Worm (Caenorhabditis elegans) whole organism, L3 larva: ENCODE data around the gene Y97E10AR.1.
A peak's percentile ranks its signal among the peaks of the same experiment; 100 is the strongest.

Experiments used
- R02D3.7 ChIP-seq: fragments of 150-350 bp; optimal IDR thresholded peaks from 2 replicates; lab custom pipeline; 2014; ENCODE audit warnings: missing biosample characterization, missing genetic modification characterization
- ZK546.5 ChIP-seq: sonication (generic microtip); optimal IDR thresholded peaks from 2 replicates; lab custom pipeline; 2017; ENCODE audit warnings: missing biosample characterization, missing genetic modification characterization
- aly-2 ChIP-seq: fragments of 150-350 bp; optimal IDR thresholded peaks from 2 replicates; lab custom pipeline; 2014; ENCODE audit warnings: missing biosample characterization, missing genetic modification characterization
- ama-1 ChIP-seq: fragments of 150-350 bp; optimal IDR thresholded peaks from 2 replicates; lab custom pipeline; 2018
- ceh-16 ChIP-seq: sonication (generic microtip); optimal IDR thresholded peaks from 2 replicates; lab custom pipeline; 2017; ENCODE audit warnings: missing biosample characterization, missing genetic modification characterization
- ceh-28 ChIP-seq: fragments of 150-350 bp; optimal IDR thresholded peaks from 2 replicates; lab custom pipeline; 2014; ENCODE audit warnings: missing biosample characterization, missing genetic modification reagents, missing genetic modification characterization
- ceh-82 ChIP-seq: fragments of 150-350 bp; optimal IDR thresholded peaks from 2 replicates; lab custom pipeline; 2014; ENCODE audit warnings: missing biosample characterization, missing genetic modification characterization
- ceh-9 ChIP-seq: sonication (generic microtip); optimal IDR thresholded peaks from 2 replicates; lab custom pipeline; 2018; ENCODE audit warnings: missing biosample characterization, missing genetic modification characterization
- daf-12 ChIP-seq: fragments of 150-350 bp; optimal IDR thresholded peaks from 2 replicates; lab custom pipeline; 2014; ENCODE audit warnings: missing biosample characterization, missing genetic modification reagents, missing genetic modification characterization
- egl-27 ChIP-seq: sonication (generic microtip); optimal IDR thresholded peaks from 4 replicates; lab custom pipeline; 2017; ENCODE audit warnings: missing biosample characterization, missing genetic modification reagents, missing genetic modification characterization
- egl-5 ChIP-seq: fragments of 150-350 bp; optimal IDR thresholded peaks from 2 replicates; lab custom pipeline; 2017; ENCODE audit warnings: missing biosample characterization, missing genetic modification reagents, missing genetic modification characterization, inconsistent platforms
- elt-1 ChIP-seq: fragments of 150-350 bp; optimal IDR thresholded peaks from 2 replicates; lab custom pipeline; 2014; ENCODE audit warnings: missing biosample characterization, missing genetic modification characterization
- elt-2 ChIP-seq: sonication (generic microtip); optimal IDR thresholded peaks from 2 replicates; lab custom pipeline; 2016; ENCODE audit warnings: missing genetic modification reagents, mild to moderate bottlenecking, missing genetic modification characterization, missing compliant biosample characterization
- elt-3 ChIP-seq, 3 experiments: fragments of 150-350 bp in 1 of 3; sonication (generic microtip) in 2 of 3; optimal IDR thresholded peaks; 2 replicates in 2 of 3; 4 replicates in 1 of 3; lab custom pipeline; 2014 to 2017; ENCODE audit warnings: missing biosample characterization in 3 of 3, missing genetic modification characterization in 3 of 3
- eor-1 ChIP-seq, 2 experiments: fragments of 150-350 bp; optimal IDR thresholded peaks; 2 replicates each; lab custom pipeline; 2014 to 2018; ENCODE audit warnings: missing biosample characterization in 2 of 2, missing genetic modification characterization in 2 of 2
- fkh-10 ChIP-seq: sonication (generic microtip); optimal IDR thresholded peaks from 2 replicates; lab custom pipeline; 2017; ENCODE audit warnings: missing biosample characterization, missing genetic modification reagents, missing genetic modification characterization
- fkh-2 ChIP-seq: fragments of 150-350 bp; optimal IDR thresholded peaks from 2 replicates; lab custom pipeline; 2014; ENCODE audit warnings: missing biosample characterization, missing genetic modification reagents, missing genetic modification characterization
- fos-1 ChIP-seq: fragments of 150-350 bp; optimal IDR thresholded peaks from 2 replicates; lab custom pipeline; 2014; ENCODE audit warnings: missing biosample characterization, missing genetic modification characterization
- hmg-11 ChIP-seq: sonication (generic microtip); optimal IDR thresholded peaks from 2 replicates; lab custom pipeline; 2016; ENCODE audit warnings: missing genetic modification characterization, missing compliant biosample characterization
- jun-1 ChIP-seq: fragments of 150-350 bp; optimal IDR thresholded peaks from 2 replicates; lab custom pipeline; 2014; ENCODE audit warnings: missing biosample characterization, missing genetic modification reagents, missing genetic modification characterization
- lin-15B ChIP-seq: fragments of 150-350 bp; optimal IDR thresholded peaks from 2 replicates; lab custom pipeline; 2014; ENCODE audit warnings: missing biosample characterization, missing genetic modification characterization
- lin-39 ChIP-seq: fragments of 150-350 bp; optimal IDR thresholded peaks from 2 replicates; lab custom pipeline; 2018; ENCODE audit warnings: missing biosample characterization, missing genetic modification reagents, missing genetic modification characterization
- lsy-12 ChIP-seq: sonication (generic microtip); optimal IDR thresholded peaks from 2 replicates; lab custom pipeline; 2016; ENCODE audit warnings: mild to moderate bottlenecking, missing genetic modification characterization, missing compliant biosample characterization
- mdl-1 ChIP-seq: fragments of 150-350 bp; optimal IDR thresholded peaks from 2 replicates; lab custom pipeline; 2014; ENCODE audit warnings: missing biosample characterization, missing genetic modification characterization
- mml-1 ChIP-seq: fragments of 150-350 bp; sonication (generic microtip); optimal IDR thresholded peaks from 3 replicates; lab custom pipeline; 2014; ENCODE audit warnings: missing biosample characterization, missing genetic modification characterization
- nfya-1 ChIP-seq: sonication (generic microtip); optimal IDR thresholded peaks from 2 replicates; lab custom pipeline; 2017; ENCODE audit warnings: missing genetic modification characterization, mild to moderate bottlenecking, missing compliant biosample characterization, antibody characterized with exemption, moderate library complexity; ENCODE audit not compliant: insufficient read depth
- nhr-11 ChIP-seq: fragments of 150-350 bp; optimal IDR thresholded peaks from 2 replicates; lab custom pipeline; 2014; ENCODE audit warnings: missing biosample characterization, missing genetic modification characterization
- nhr-12 ChIP-seq: fragments of 150-350 bp; optimal IDR thresholded peaks from 2 replicates; lab custom pipeline; 2014; ENCODE audit warnings: missing biosample characterization, missing genetic modification characterization
- nhr-23 ChIP-seq: fragments of 150-350 bp; optimal IDR thresholded peaks from 2 replicates; lab custom pipeline; 2014; ENCODE audit warnings: missing biosample characterization, missing genetic modification reagents, missing genetic modification characterization
- nhr-237 ChIP-seq: fragments of 150-350 bp; optimal IDR thresholded peaks from 2 replicates; lab custom pipeline; 2014; ENCODE audit warnings: missing biosample characterization, missing genetic modification characterization
- nhr-25 ChIP-seq: sonication (generic microtip); optimal IDR thresholded peaks from 2 replicates; lab custom pipeline; 2017; ENCODE audit warnings: missing biosample characterization, missing genetic modification characterization
- nhr-28 ChIP-seq: fragments of 150-350 bp; optimal IDR thresholded peaks from 2 replicates; lab custom pipeline; 2014; ENCODE audit warnings: missing biosample characterization, missing genetic modification characterization
- nhr-43 ChIP-seq: sonication (generic microtip); optimal IDR thresholded peaks from 2 replicates; lab custom pipeline; 2016; ENCODE audit warnings: mild to moderate bottlenecking, missing genetic modification characterization, missing compliant biosample characterization; ENCODE audit not compliant: poor library complexity, severe bottlenecking
- nhr-67 ChIP-seq: fragments of 150-350 bp; optimal IDR thresholded peaks from 2 replicates; lab custom pipeline; 2014; ENCODE audit warnings: missing biosample characterization, missing genetic modification characterization
- nhr-76 ChIP-seq: fragments of 150-350 bp; sonication (generic microtip); optimal IDR thresholded peaks from 5 replicates; lab custom pipeline; 2014; ENCODE audit warnings: missing biosample characterization, missing genetic modification characterization
- nhr-77 ChIP-seq: fragments of 150-350 bp; optimal IDR thresholded peaks from 2 replicates; lab custom pipeline; 2014; ENCODE audit warnings: missing biosample characterization, missing genetic modification characterization
- pha-4 ChIP-seq: fragments of 150-350 bp; optimal IDR thresholded peaks from 2 replicates; lab custom pipeline; 2014; ENCODE audit warnings: missing biosample characterization, missing genetic modification reagents, missing genetic modification characterization
- pqm-1 ChIP-seq: fragments of 150-350 bp; optimal IDR thresholded peaks from 2 replicates; lab custom pipeline; 2017; ENCODE audit warnings: missing biosample characterization, missing genetic modification characterization, inconsistent platforms
- sea-2 ChIP-seq: fragments of 150-350 bp; sonication (generic microtip); optimal IDR thresholded peaks from 4 replicates; lab custom pipeline; 2014; ENCODE audit warnings: missing biosample characterization, missing genetic modification reagents, missing genetic modification characterization
- skn-1 ChIP-seq: fragments of 150-350 bp; optimal IDR thresholded peaks from 2 replicates; lab custom pipeline; 2014; ENCODE audit warnings: missing biosample characterization, missing genetic modification characterization
- snpc-4 ChIP-seq: fragments of 150-350 bp; optimal IDR thresholded peaks from 2 replicates; lab custom pipeline; 2014; ENCODE audit warnings: missing biosample characterization, missing genetic modification characterization
- tbx-2 ChIP-seq: sonication (generic microtip); optimal IDR thresholded peaks from 2 replicates; lab custom pipeline; 2016; ENCODE audit warnings: mild to moderate bottlenecking, missing genetic modification characterization, missing compliant biosample characterization
- unc-39 ChIP-seq: sonication (generic microtip); optimal IDR thresholded peaks from 4 replicates; lab custom pipeline; 2017; ENCODE audit warnings: missing biosample characterization, missing genetic modification characterization
- unc-62 ChIP-seq: fragments of 150-350 bp; sonication (generic microtip); optimal IDR thresholded peaks from 4 replicates; lab custom pipeline; 2014; ENCODE audit warnings: missing biosample characterization, missing genetic modification reagents, missing genetic modification characterization
- zag-1 ChIP-seq: fragments of 150-350 bp; optimal IDR thresholded peaks from 2 replicates; lab custom pipeline; 2014; ENCODE audit warnings: missing biosample characterization, missing genetic modification characterization
- ztf-11 ChIP-seq: fragments of 150-350 bp; optimal IDR thresholded peaks from 2 replicates; lab custom pipeline; 2014; ENCODE audit warnings: missing biosample characterization, missing genetic modification characterization
- ztf-4 ChIP-seq: fragments of 150-350 bp; optimal IDR thresholded peaks from 2 replicates; lab custom pipeline; 2014; ENCODE audit warnings: missing biosample characterization, missing genetic modification characterization

Y97E10AR.1 gene

DNA sequence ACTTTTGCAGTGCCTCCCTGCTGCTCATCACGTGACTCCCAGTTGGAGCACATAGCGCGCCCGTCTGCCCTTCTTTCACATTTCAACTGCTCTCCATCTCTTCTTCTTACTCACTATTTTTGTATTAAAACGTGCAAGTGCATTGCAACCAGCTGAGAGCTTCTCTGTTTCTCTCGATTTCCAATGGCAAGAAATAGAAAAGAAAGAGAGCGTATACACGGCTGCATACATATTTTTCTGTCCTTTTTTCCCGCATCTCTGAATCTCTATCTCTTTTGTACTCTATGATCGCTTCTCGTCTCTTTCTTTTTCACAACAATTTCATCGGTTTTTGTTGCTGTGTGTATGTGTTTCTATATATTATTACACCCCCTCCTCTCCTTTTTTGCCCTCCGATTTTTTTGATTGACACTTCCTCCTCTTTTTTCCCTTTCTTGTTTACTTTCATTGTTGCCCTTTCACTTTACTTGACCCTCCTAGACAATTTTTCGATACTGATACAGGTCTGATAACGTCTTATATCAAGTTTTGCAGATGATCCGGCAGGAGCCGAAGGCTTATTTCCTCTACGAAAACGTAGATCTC is at the start of gene Y97E10AR.1:
Y97E10AR.1 (plus strand) TSS at position 535 of the 585 bp plus-strand sequence.
- TF ChIP-seq nhr-12 (no peak), ceh-9 (no peak), aly-2 (tag; lab: Kevin White, UChicago) (no peak), eor-1 (tag; optimal IDR thresholded peaks at IDR 0.05; lab: Kevin White, UChicago) (no peak), nhr-237 (tag; lab: Kevin White, UChicago) (no peak), elt-1 (tag; lab: Kevin White, UChicago) (peak; percentile 46), ztf-11 (tag; lab: Kevin White, UChicago) (no peak), pha-4 (tag; lab: Kevin White, UChicago) (peak; percentile 78), elt-2 (tag; lab: Kevin White, UChicago) (peak; percentile 92), fos-1 (tag; lab: Kevin White, UChicago) (no peak), daf-12 (no peak), nhr-11 (peak; percentile 57), tbx-2 (tag; lab: Kevin White, UChicago) (no peak), fkh-2 (tag; lab: Kevin White, UChicago) (peak; percentile 86), lin-39 (tag; lab: Kevin White, UChicago) (peak; percentile 14), nhr-77 (tag; lab: Kevin White, UChicago) (no peak), nhr-23 (peak; percentile 48), ama-1 (lab: Kevin White, UChicago) (no peak), R02D3.7 (tag; lab: Kevin White, UChicago) (peak; percentile 15), ceh-82 (tag; lab: Kevin White, UChicago) (no peak), egl-27 (tag; lab: Kevin White, UChicago) (no peak), fkh-10 (GFP tag; lab: Kevin White, UChicago) (peak; percentile 49), ceh-16 (tag; lab: Kevin White, UChicago) (no peak), unc-39 (tag; lab: Kevin White, UChicago) (no peak), mml-1 (tag; lab: Kevin White, UChicago) (no peak), nhr-76 (tag; lab: Kevin White, UChicago) (no peak), ZK546.5 (no peak), mdl-1 (tag; lab: Kevin White, UChicago) (peak; percentile 73), lsy-12 (tag; lab: Kevin White, UChicago) (no peak), lin-15B (tag; lab: Kevin White, UChicago) (peak; percentile 62), nfya-1 (peak; percentile 82), sea-2 (GFP tag; lab: Kevin White, UChicago) (peak; percentile 58), ztf-4 (tag; lab: Kevin White, UChicago) (no peak), skn-1 (tag; lab: Kevin White, UChicago) (no peak), unc-62 (GFP tag; lab: Kevin White, UChicago) (peak; percentile 50), nhr-25 (tag; lab: Kevin White, UChicago) (peak; percentile 53), zag-1 (tag; lab: Kevin White, UChicago) (no peak), nhr-28 (tag; lab: Kevin White, UChicago) (no peak), nhr-67 (tag; lab: Kevin White, UChicago) (no peak), hmg-11 (tag; lab: Kevin White, UChicago) (peak; percentile 73), jun-1 (tag; lab: Kevin White, UChicago) (peak; percentile 73), pqm-1 (tag; lab: Kevin White, UChicago) (peak; percentile 88), elt-3 (tag; optimal IDR thresholded peaks at IDR 0.05; lab: Kevin White, UChicago) (no peak), nhr-43 (no peak), snpc-4 (tag; lab: Kevin White, UChicago) (peak; percentile 76), ceh-28 (tag; lab: Kevin White, UChicago) (no peak), egl-5 (no peak)
- TF ChIP-seq, all 47 proteins: peak for 19
